Worm (Caenorhabditis elegans): ENCODE measurements around the gene wdr-20.

DNA sequence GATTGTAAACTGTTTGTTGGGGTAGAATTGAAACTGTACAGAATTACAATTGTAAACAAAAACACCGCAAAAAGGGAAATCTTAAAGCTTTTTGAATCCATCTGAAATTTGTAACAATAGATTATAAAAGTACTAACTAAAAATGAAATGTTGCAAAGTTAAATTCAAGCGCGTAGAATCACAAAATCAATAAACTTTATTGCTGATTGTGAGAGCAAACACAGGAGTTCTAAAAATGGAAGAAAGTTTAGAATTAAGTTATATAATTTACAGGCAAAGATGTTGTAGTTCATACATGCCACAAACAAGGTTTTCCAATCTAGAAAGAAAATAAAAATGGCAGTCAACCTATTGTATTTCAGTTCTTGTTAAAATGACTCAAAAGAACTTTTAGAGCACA is 21.8 kb downstream of the wdr-20 start, which contains the start of gene C08B6.3:
- TF ChIP-seq ama-1 (optimal IDR thresholded peaks at IDR 0.05): no peak
- no peak for TF ChIP-seq ama-1 (GFP tag; optimal IDR thresholded peaks at IDR 0.05)
- TF ChIP-seq ets-4 (GFP tag; optimal IDR thresholded peaks at IDR 0.05): no peak
- no peak for TF ChIP-seq nfya-1 (tag; optimal IDR thresholded peaks at IDR 0.05; ENCODE audit: borderline replicate concordance, insufficient read depth)
- TF ChIP-seq sea-2 (GFP tag; IDR thresholded peaks at IDR 0.05): no peak
- TF ChIP-seq mel-28 (tag; optimal IDR thresholded peaks at IDR 0.05; ENCODE audit: borderline replicate concordance): no peak
- no peak for TF ChIP-seq F33H1.4 (GFP tag; IDR thresholded peaks at IDR 0.05)
- TF ChIP-seq fkh-3 (tag; optimal IDR thresholded peaks at IDR 0.05): no peak
- TF ChIP-seq Y56A3A.18 (GFP tag; IDR thresholded peaks at IDR 0.05): no peak
- no peak for TF ChIP-seq C17E4.6 (GFP tag; IDR thresholded peaks at IDR 0.05)
- no peak for TF ChIP-seq nhr-27 (tag; optimal IDR thresholded peaks at IDR 0.05)
- no peak for TF ChIP-seq let-607 (tag; optimal IDR thresholded peaks at IDR 0.05)
- no peak for TF ChIP-seq egrh-3 (GFP tag; IDR thresholded peaks at IDR 0.05)
- TF ChIP-seq F52B5.7 (tag; optimal IDR thresholded peaks at IDR 0.05): no peak

All from whole organism, young adult.